Worm (Caenorhabditis elegans) whole organism, L4 larva: ENCODE data around the gene C35B1.3.

Source experiments
- F26F4.8 ChIP-seq: fragments of 200-800 bp; sonication (Bioruptor generic); conservative IDR thresholded peaks from 2 replicates; pipeline ENCODE4 v1.3.6; 2022; ENCODE audit warnings: missing genetic modification characterization, missing compliant biosample characterization
- Y48G9A.11 ChIP-seq: fragments of 200-800 bp; sonication (Bioruptor generic); IDR thresholded peaks from 2 replicates; pipeline ENCODE4 v1.3.6; 2022; ENCODE audit warnings: missing genetic modification reagents, missing genetic modification characterization, missing compliant biosample characterization
- Y5F2A.4 ChIP-seq: fragments of 200-800 bp; sonication (Bioruptor generic); optimal IDR thresholded peaks from 2 replicates; lab custom pipeline; 2018; ENCODE audit warnings: mild to moderate bottlenecking, missing genetic modification characterization, missing compliant biosample characterization
- Y75B8A.6 ChIP-seq: fragments of 200-800 bp; sonication (Bioruptor generic); IDR thresholded peaks from 2 replicates; pipeline ENCODE4 v1.3.6; 2022; ENCODE audit warnings: missing genetic modification reagents, missing genetic modification characterization, missing compliant biosample characterization
- aha-1 ChIP-seq: fragments of 150-350 bp; peaks from one replicate; lab custom pipeline; 2014; ENCODE audit warnings: missing biosample characterization, missing genetic modification characterization
- ama-1 ChIP-seq: fragments of 150-350 bp; optimal IDR thresholded peaks from 2 replicates; lab custom pipeline; 2014; ENCODE audit warnings: inconsistent platforms, mixed read lengths
- ceh-32 ChIP-seq: sonication (generic microtip); optimal IDR thresholded peaks from 2 replicates; lab custom pipeline; 2016; ENCODE audit warnings: mild to moderate bottlenecking, missing genetic modification characterization, missing compliant biosample characterization; ENCODE audit not compliant: poor library complexity
- ceh-44 ChIP-seq: fragments of 200-800 bp; sonication (Bioruptor generic); IDR thresholded peaks from 2 replicates; pipeline ENCODE4 v1.3.6; 2022; ENCODE audit warnings: missing genetic modification reagents, missing genetic modification characterization, missing compliant biosample characterization
- ceh-62 ChIP-seq: sonication (generic microtip); optimal IDR thresholded peaks from 2 replicates; lab custom pipeline; 2017; ENCODE audit warnings: missing biosample characterization, missing genetic modification characterization
- daf-16 ChIP-seq, 3 experiments: sonication (generic microtip); optimal IDR thresholded peaks; 2 replicates each; lab custom pipeline; 2016 to 2017; ENCODE audit warnings: missing genetic modification characterization in 3 of 3, missing genetic modification reagents in 3 of 3, mild to moderate bottlenecking in 2 of 3, missing compliant biosample characterization in 2 of 3, missing biosample characterization in 1 of 3, moderate library complexity in 1 of 3
- daf-8 ChIP-seq: fragments of 200-800 bp; sonication (Bioruptor generic); IDR thresholded peaks from 2 replicates; pipeline ENCODE4 v1.3.6; 2022; ENCODE audit warnings: missing genetic modification characterization, missing compliant biosample characterization
- dmd-6 ChIP-seq: fragments of 200-800 bp; sonication (Bioruptor generic); IDR thresholded peaks from 2 replicates; pipeline ENCODE4 v1.3.6; 2022; ENCODE audit warnings: missing genetic modification reagents, missing genetic modification characterization, missing compliant biosample characterization
- duxl-1 ChIP-seq: sonication (generic microtip); optimal IDR thresholded peaks from 2 replicates; lab custom pipeline; 2016; ENCODE audit warnings: mild to moderate bottlenecking, missing genetic modification characterization, moderate library complexity, missing compliant biosample characterization; ENCODE audit not compliant: poor library complexity
- egl-27 ChIP-seq: sonication (generic microtip); optimal IDR thresholded peaks from 3 replicates; lab custom pipeline; 2017; ENCODE audit warnings: missing biosample characterization, missing genetic modification reagents, missing genetic modification characterization
- hmg-1.1 ChIP-seq: fragments of 200-800 bp; sonication (Bioruptor generic); IDR thresholded peaks from 2 replicates; pipeline ENCODE4 v1.3.6; 2022; ENCODE audit warnings: missing genetic modification reagents, missing genetic modification characterization, missing compliant biosample characterization
- jun-1 ChIP-seq: fragments of 150-350 bp; optimal IDR thresholded peaks from 2 replicates; lab custom pipeline; 2014; ENCODE audit warnings: missing biosample characterization, missing genetic modification reagents, missing genetic modification characterization
- lsy-2 ChIP-seq, 2 experiments: fragments of 150-350 bp in 1 of 2; sonication (generic microtip) in 1 of 2; optimal IDR thresholded peaks; 2 replicates each; lab custom pipeline; 2014 to 2017; ENCODE audit warnings: missing biosample characterization in 2 of 2, missing genetic modification characterization in 2 of 2
- madf-5 ChIP-seq, 2 experiments: fragments of 200-800 bp; sonication (Bioruptor generic); IDR thresholded peaks; 2 replicates each; pipeline ENCODE4 v1.3.6; 2022; ENCODE audit warnings: missing compliant biosample characterization in 2 of 2, missing genetic modification characterization in 2 of 2
- madf-9 ChIP-seq: fragments of 200-800 bp; sonication (Bioruptor generic); conservative IDR thresholded peaks from 2 replicates; pipeline ENCODE4 v1.3.6; 2022; ENCODE audit warnings: missing genetic modification reagents, missing genetic modification characterization, missing compliant biosample characterization
- mdt-29 ChIP-seq: fragments of 200-800 bp; sonication (Bioruptor generic); IDR thresholded peaks from 2 replicates; pipeline ENCODE4 v1.3.6; 2022; ENCODE audit warnings: missing genetic modification reagents, missing genetic modification characterization, missing compliant biosample characterization
- mep-1 ChIP-seq: fragments of 150-350 bp; sonication (generic microtip); optimal IDR thresholded peaks from 3 replicates; lab custom pipeline; 2014; ENCODE audit warnings: missing biosample characterization, missing genetic modification characterization
- mxl-2 ChIP-seq: fragments of 200-800 bp; sonication (Bioruptor generic); conservative IDR thresholded peaks from 2 replicates; pipeline ENCODE4 v1.3.6; 2022; ENCODE audit warnings: missing genetic modification reagents, missing genetic modification characterization, missing compliant biosample characterization
- nhr-102 ChIP-seq: sonication (generic microtip); optimal IDR thresholded peaks from 2 replicates; lab custom pipeline; 2016; ENCODE audit warnings: mild to moderate bottlenecking, missing genetic modification characterization, moderate library complexity, missing compliant biosample characterization
- nhr-28 ChIP-seq: fragments of 150-350 bp; optimal IDR thresholded peaks from 2 replicates; lab custom pipeline; 2014; ENCODE audit warnings: missing biosample characterization, missing genetic modification characterization
- nhr-42 ChIP-seq: fragments of 200-800 bp; sonication (Bioruptor generic); IDR thresholded peaks from 2 replicates; pipeline ENCODE4 v1.3.6; 2022; ENCODE audit warnings: missing genetic modification characterization, missing compliant biosample characterization
- nhr-6 ChIP-seq: fragments of 150-350 bp; optimal IDR thresholded peaks from 2 replicates; lab custom pipeline; 2014; ENCODE audit warnings: missing biosample characterization, missing genetic modification characterization
- pha-4 ChIP-seq, 2 experiments: fragments of 150-350 bp in 1 of 2; fragments of 200-800 bp in 1 of 2; sonication (Bioruptor generic) in 1 of 2; IDR thresholded peaks in 1 of 2; optimal IDR thresholded peaks in 1 of 2; 2 replicates each; pipeline versions ENCODE4 v1.3.6 to Lab custom; 2014 to 2022; ENCODE audit warnings: missing genetic modification characterization in 2 of 2, missing genetic modification reagents in 2 of 2, missing biosample characterization in 1 of 2, missing compliant biosample characterization in 1 of 2
- pqm-1 ChIP-seq: sonication (generic microtip); optimal IDR thresholded peaks from 2 replicates; lab custom pipeline; 2017; ENCODE audit warnings: missing biosample characterization, missing genetic modification characterization
- rbr-2 ChIP-seq: sonication (generic microtip); optimal IDR thresholded peaks from 2 replicates; lab custom pipeline; 2016; ENCODE audit warnings: missing genotype, missing genetic modification characterization, missing compliant biosample characterization
- set-16 ChIP-seq: fragments of 200-800 bp; sonication (Bioruptor generic); IDR thresholded peaks from 2 replicates; pipeline ENCODE4 v1.3.6; 2022; ENCODE audit warnings: missing genetic modification reagents, missing genetic modification characterization, missing compliant biosample characterization
- spr-3 ChIP-seq: fragments of 200-800 bp; sonication (Bioruptor generic); optimal IDR thresholded peaks from 2 replicates; lab custom pipeline; 2018; ENCODE audit warnings: mild to moderate bottlenecking, missing genetic modification characterization, missing compliant biosample characterization
- unc-62 ChIP-seq, 3 experiments: fragments of 150-350 bp in 1 of 3; sonication (generic microtip); optimal IDR thresholded peaks in 2 of 3; peaks in 1 of 3; 1 replicate in 1 of 3; 2 replicates in 2 of 3; lab custom pipeline; 2014 to 2017; ENCODE audit warnings: missing biosample characterization in 3 of 3, missing genetic modification characterization in 3 of 3, missing genetic modification reagents in 3 of 3, missing genotype in 1 of 3

Gene C35B1.3

DNA sequence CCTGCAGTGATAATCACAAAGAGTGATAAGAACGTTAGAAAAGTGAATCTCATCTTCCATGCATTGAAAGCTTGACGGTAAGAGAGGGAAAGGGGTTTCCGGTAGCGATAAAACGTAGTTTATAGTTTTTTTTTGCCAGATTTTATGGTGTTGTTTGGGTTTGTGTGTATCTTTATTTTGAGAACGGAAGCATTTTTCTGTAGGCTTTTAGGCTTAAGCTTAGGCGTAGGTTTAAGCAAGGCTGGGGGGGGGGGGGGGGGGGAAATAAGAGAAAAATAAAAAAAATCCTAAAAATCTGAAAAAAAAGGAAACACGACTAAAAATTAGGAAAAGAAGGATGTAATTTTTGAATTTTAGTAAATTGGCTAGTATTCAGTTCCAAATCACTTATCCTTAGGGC lies 2.0 kb upstream of the C35B1.3 start, which contains the start of gene C35B1.8:
TSS of gene C35B1.8 (minus strand) at position 101 of the 400 bp plus-strand sequence.
- TF ChIP-seq madf-9 (GFP tag; lab: Robert Waterston, UW): no peak
- TF ChIP-seq Y5F2A.4 (GFP tag; lab: Kevin White, UChicago): no peak
- no peak for TF ChIP-seq aha-1 (tag; lab: Kevin White, UChicago)
- TF ChIP-seq ceh-62: no peak
- TF ChIP-seq mep-1: no peak
- no peak for TF ChIP-seq duxl-1 (tag; lab: Kevin White, UChicago)
- TF ChIP-seq set-16: no peak
- no peak for TF ChIP-seq nhr-42
- TF ChIP-seq nhr-102 (tag; lab: Kevin White, UChicago): no peak
- no peak for TF ChIP-seq Y75B8A.6 (GFP tag; lab: Robert Waterston, UW)
- TF ChIP-seq dmd-6: no peak
- no peak for TF ChIP-seq hmg-1.1 (GFP tag; lab: Robert Waterston, UW)
- TF ChIP-seq ceh-32 (tag; lab: Kevin White, UChicago): no peak

DNA sequence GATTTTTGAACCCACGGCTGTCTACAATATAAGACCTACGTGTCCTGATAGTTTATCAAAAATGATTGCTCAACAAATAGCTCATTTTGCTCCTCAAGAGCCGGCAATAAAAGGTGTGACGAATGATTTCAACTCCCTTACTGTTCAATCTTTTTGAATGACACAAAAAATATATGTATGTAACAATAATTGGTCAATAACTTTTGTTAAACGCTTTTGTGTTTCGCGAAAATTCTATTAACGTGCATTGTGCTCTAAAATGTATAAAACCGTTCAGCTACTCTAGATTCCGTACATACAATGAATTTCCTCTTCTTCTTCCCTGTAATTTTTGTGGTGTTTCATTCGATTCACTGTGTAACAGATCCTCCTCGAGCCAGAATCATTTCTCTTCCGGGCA lies 1.4 kb upstream of the C35B1.3 start, which contains the start of gene C35B1.4:
TSS of gene C35B1.4 (plus strand) at position 301 of the 400 bp plus-strand sequence.
- TF ChIP-seq pha-4 (GFP tag; IDR thresholded peaks at IDR 0.05; lab: Robert Waterston, UW) (no peak), pha-4 (tag; optimal IDR thresholded peaks at IDR 0.05; lab: Kevin White, UChicago) (no peak), lsy-2 (tag; optimal IDR thresholded peaks at IDR 0.05; lab: Kevin White, UChicago) (no peak), nhr-6 (no peak), nhr-28 (no peak)

- no peak for TF ChIP-seq nhr-6
- TF ChIP-seq mdt-29 (GFP tag; lab: Robert Waterston, UW): no peak
- peak in 1 of 2 experiments; percentile 93 for TF ChIP-seq unc-62 (GFP tag; optimal IDR thresholded peaks at IDR 0.05 in 1 of 2; lab: Kevin White, UChicago)
- TF ChIP-seq unc-62 (tag; optimal IDR thresholded peaks at IDR 0.05; lab: Kevin White, UChicago): no peak
- TF ChIP-seq daf-8: no peak
- TF ChIP-seq mxl-2: no peak
- no peak for TF ChIP-seq pqm-1
- TF ChIP-seq rbr-2: no peak
- no peak for TF ChIP-seq ama-1 (lab: Kevin White, UChicago)
These were observed 1.6 kb downstream of the C35B1.3 start for ce11 chrIV:4082599-4082998.

DNA sequence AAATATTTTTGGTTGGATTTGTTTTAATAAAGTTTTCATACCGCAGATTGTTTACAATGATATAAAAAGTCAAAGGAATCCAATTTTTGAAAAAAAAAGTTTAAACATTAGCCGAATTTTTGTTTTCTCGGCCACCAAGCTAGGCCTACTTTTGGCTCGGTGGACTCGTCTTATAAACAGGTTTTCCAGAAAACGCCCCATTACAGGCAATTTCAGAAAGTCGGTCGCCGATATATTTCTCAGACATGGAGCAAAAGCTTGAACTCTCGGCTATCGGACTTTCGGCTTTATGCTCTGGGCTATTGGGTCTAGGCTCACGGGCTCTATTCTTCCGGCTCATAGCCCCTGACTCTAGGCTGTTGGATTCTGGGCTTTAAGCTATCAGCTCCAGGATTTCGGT lies 2.1 kb downstream of the C35B1.3 start:
- TF ChIP-seq daf-16 (GFP tag; optimal IDR thresholded peaks at IDR 0.05; lab: Kevin White, UChicago) (no peak), daf-16 (tag; optimal IDR thresholded peaks at IDR 0.05; lab: Kevin White, UChicago) (peak; percentile 2), lsy-2 (tag; optimal IDR thresholded peaks at IDR 0.05; lab: Kevin White, UChicago) (no peak), nhr-102 (tag; lab: Kevin White, UChicago) (peak; percentile 42), aha-1 (tag; lab: Kevin White, UChicago) (peak; percentile 44)

- TF ChIP-seq Y48G9A.11 (GFP tag; lab: Robert Waterston, UW): no peak
- TF ChIP-seq jun-1 (tag; lab: Kevin White, UChicago): no peak
- no peak for TF ChIP-seq ceh-44 (GFP tag; lab: Robert Waterston, UW)
- TF ChIP-seq spr-3 (GFP tag; lab: Kevin White, UChicago): no peak
- TF ChIP-seq Y75B8A.6 (GFP tag; lab: Robert Waterston, UW): no peak
- no peak for TF ChIP-seq madf-5 (GFP tag; IDR thresholded peaks at IDR 0.05; lab: Robert Waterston, UW)
- no peak for TF ChIP-seq F26F4.8 (GFP tag; lab: Robert Waterston, UW)
- TF ChIP-seq ceh-62: no peak
- TF ChIP-seq egl-27: no peak
- no peak for TF ChIP-seq ama-1 (lab: Kevin White, UChicago)
These were observed 3.2 kb downstream of the C35B1.3 start, which contains the start of gene C35B1.5 for ce11 chrIV:4084109-4084508. TSS of gene C35B1.5 (minus strand) at chrIV:4084209.
